Worm (Caenorhabditis elegans): Measurements from ENCODE around the gene srbc-60.

srbc-60 gene

DNA sequence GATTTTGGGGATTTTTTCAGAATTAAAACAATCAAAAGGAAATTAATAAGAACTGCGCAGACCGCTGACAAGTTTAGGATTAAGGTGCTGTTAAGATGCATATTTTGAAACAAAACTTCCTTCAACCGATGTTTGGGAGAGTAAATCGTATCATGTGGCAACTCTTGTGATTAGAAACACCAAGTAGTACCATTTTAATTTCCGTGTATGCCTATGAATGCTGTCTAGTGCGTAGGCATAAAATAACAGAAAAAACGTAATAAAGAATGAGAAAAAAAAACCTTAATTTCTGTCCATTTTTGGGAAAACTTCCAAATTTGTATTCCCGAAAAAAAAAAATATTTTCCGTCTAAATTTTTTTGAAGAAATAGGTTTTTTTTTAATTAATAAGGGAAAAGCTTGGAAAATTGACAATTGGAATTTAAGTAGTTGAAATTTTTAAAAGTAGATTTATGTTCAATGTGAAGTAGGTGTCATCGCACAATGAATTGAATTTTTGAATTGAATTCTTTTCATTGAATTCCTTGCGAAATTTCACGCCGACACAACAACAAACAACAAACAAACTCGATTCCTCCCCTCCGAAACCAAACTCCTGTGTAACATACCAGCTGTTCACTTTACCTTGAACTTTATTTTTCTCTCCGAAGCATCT, 27.3 kb upstream of the srbc-60 start, which contains the start of the genes str-262 and srp-1:
Gene str-262 (minus strand): TSS at position 101 of the 655 bp plus-strand sequence.
Gene srp-1 (plus strand): TSS at position 605 of the 655 bp plus-strand sequence.
- TF ChIP-seq C06A6.2 (GFP tag; conservative IDR thresholded peaks at IDR 0.05) (no peak), egl-44 (GFP tag; IDR thresholded peaks at IDR 0.05) (no peak), mes-4 (tag; optimal IDR thresholded peaks at IDR 0.05) (no peak), mel-28 (tag; optimal IDR thresholded peaks at IDR 0.05; ENCODE audit: borderline replicate concordance) (no peak), rpc-1 (optimal IDR thresholded peaks at IDR 0.05) (no peak), rpc-1 (tag; optimal IDR thresholded peaks at IDR 0.05) (no peak), lag-1 (GFP tag; IDR thresholded peaks at IDR 0.05) (no peak), bed-2 (GFP tag; IDR thresholded peaks at IDR 0.05) (no peak), gei-17 (GFP tag; optimal IDR thresholded peaks at IDR 0.05) (no peak)

DNA sequence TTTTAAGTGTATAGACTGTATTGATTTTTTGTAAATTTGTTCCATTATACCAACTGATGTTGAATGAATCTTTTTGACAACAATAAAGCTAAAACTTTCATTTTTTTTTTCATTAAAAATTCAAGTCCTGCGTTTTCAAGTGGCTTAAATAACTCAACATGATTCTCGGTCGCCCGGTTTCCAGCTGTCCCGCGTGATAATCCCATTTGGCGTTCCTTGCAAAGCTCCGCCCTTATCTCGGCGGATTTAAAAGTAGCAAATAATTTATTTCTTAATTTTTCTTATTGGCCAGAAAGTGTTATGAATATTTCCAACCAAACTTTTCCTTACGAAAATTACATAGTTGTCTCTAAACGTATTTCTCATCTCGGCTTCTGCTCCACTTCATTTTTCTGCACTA, 23.9 kb upstream of the srbc-60 start, which contains the start of gene str-20:
Gene str-20 (plus strand): TSS at position 301 of the 400 bp plus-strand sequence.
- TF ChIP-seq F22D6.2 (tag; optimal IDR thresholded peaks at IDR 0.05) (no peak), B0019.2 (GFP tag; conservative IDR thresholded peaks at IDR 0.05) (no peak)

DNA sequence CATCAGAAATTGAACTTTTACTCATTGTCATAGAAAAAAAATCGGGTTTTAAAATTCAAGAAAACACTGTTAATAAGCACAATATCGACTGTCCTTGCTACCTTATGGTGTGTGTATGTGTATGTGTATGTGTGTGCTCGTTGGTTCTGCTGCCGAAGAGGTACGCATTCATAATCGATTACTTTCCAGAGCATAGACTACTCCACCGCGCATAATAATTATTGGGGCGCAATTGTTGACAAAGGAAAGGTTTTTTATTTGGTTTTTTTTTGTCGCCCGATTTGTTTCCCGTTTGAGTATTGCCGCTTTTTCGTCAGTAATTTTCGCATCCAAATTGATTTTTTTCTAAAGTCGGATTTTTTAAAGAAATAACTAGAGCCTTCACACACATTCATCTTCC, 18.9 kb upstream of the srbc-60 start, which contains the start of gene C05E4.15:
Gene C05E4.15 (minus strand): TSS at position 101 of the 400 bp plus-strand sequence.
- no peak for TF ChIP-seq Y95B8A.8 (GFP tag; IDR thresholded peaks at IDR 0.05)
- TF ChIP-seq ets-4 (GFP tag; optimal IDR thresholded peaks at IDR 0.05), result no peak
- no peak for TF ChIP-seq hrde-1 (tag; optimal IDR thresholded peaks at IDR 0.05; ENCODE audit: borderline replicate concordance)
- no peak for TF ChIP-seq snpc-1.1 (tag; optimal IDR thresholded peaks at IDR 0.05; ENCODE audit: insufficient read depth)
- no peak for TF ChIP-seq lir-1 (GFP tag; conservative IDR thresholded peaks at IDR 0.05)
- TF ChIP-seq attf-3 (GFP tag; conservative IDR thresholded peaks at IDR 0.05), result no peak
- no peak for TF ChIP-seq akir-1 (GFP tag; optimal IDR thresholded peaks at IDR 0.05)
- no peak for TF ChIP-seq lin-35 (GFP tag; optimal IDR thresholded peaks at IDR 0.05)
- no peak for TF ChIP-seq B0035.1 (tag; optimal IDR thresholded peaks at IDR 0.05)
- TF ChIP-seq F23B12.7 (tag; optimal IDR thresholded peaks at IDR 0.05; ENCODE audit: insufficient read depth), result no peak
- no peak for TF ChIP-seq F10E7.11 (tag; optimal IDR thresholded peaks at IDR 0.05)
- no peak for TF ChIP-seq hsf-1 (GFP tag; IDR thresholded peaks at IDR 0.05)
- TF ChIP-seq zfh-2 (GFP tag; conservative IDR thresholded peaks at IDR 0.05), result no peak
- TF ChIP-seq sdz-38 (tag; optimal IDR thresholded peaks at IDR 0.05), result no peak

DNA sequence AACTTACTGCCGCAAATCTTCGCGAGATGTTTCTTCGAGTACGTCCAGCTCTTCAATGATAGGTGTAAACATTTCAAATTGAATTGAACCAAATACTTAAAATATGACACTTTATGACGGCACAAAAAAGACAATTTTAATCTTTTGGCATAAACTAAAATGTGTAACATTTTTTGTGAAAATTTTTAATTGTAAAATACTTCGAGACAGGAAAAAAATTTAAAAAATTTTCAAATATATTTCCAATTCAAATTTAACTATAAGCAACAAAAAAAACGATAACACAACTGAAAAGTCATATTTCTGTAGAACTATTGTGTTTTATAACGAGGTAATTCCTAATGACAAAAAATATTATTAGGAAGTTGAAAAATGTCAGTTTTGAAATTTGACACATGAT, 18.2 kb upstream of the srbc-60 start, which contains the start of gene C05E4.12:
Gene C05E4.12 (minus strand): TSS at position 101 of the 400 bp plus-strand sequence.
- TF ChIP-seq ceh-27 (GFP tag; optimal IDR thresholded peaks at IDR 0.05) (no peak), hlh-12 (tag; optimal IDR thresholded peaks at IDR 0.05) (no peak), lag-1 (GFP tag; IDR thresholded peaks at IDR 0.05) (no peak), nfya-2 (GFP tag; IDR thresholded peaks at IDR 0.05) (no peak), B0336.3 (GFP tag; IDR thresholded peaks at IDR 0.05) (no peak), F22D6.2 (tag; optimal IDR thresholded peaks at IDR 0.05) (no peak), snpc-3.4 (tag; optimal IDR thresholded peaks at IDR 0.05) (no peak), ZK185.1 (tag; optimal IDR thresholded peaks at IDR 0.05; ENCODE audit: poor library complexity, severe bottlenecking) (no peak), fkh-3 (tag; optimal IDR thresholded peaks at IDR 0.05) (no peak), nfyb-1 (GFP tag; IDR thresholded peaks at IDR 0.05) (no peak), lin-54 (GFP tag; optimal IDR thresholded peaks at IDR 0.05) (no peak), bed-1 (GFP tag; IDR thresholded peaks at IDR 0.05) (no peak), F39B2.1 (GFP tag; IDR thresholded peaks at IDR 0.05) (no peak), ceh-58 (GFP tag; IDR thresholded peaks at IDR 0.05) (no peak)

All from whole organism, young adult.